Worm (Caenorhabditis elegans) whole organism, L4 larva: Measurements from ENCODE around the gene str-23.

Source experiments
- F10B5.3 ChIP-seq: sonication (generic microtip); optimal IDR thresholded peaks from 2 replicates; lab custom pipeline; 2016; ENCODE audit warnings: mild to moderate bottlenecking, missing genetic modification characterization, missing compliant biosample characterization
- F37D6.2 ChIP-seq: sonication (generic microtip); optimal IDR thresholded peaks from 2 replicates; lab custom pipeline; 2016; ENCODE audit warnings: mild to moderate bottlenecking, missing genetic modification characterization, missing compliant biosample characterization
- F44E2.7 ChIP-seq: fragments of 200-800 bp; sonication (Bioruptor generic); IDR thresholded peaks from 2 replicates; pipeline ENCODE4 v2.1.2; 2022; ENCODE audit warnings: missing genetic modification characterization, missing compliant biosample characterization
- T20F7.1 ChIP-seq: fragments of 200-800 bp; sonication (Bioruptor generic); optimal IDR thresholded peaks from 2 replicates; lab custom pipeline; 2018; ENCODE audit warnings: mild to moderate bottlenecking, missing genetic modification characterization, missing compliant biosample characterization
- T26A8.4 ChIP-seq: fragments of 200-800 bp; sonication (Bioruptor generic); IDR thresholded peaks from 2 replicates; pipeline ENCODE4 v1.3.6; 2022; ENCODE audit warnings: missing genetic modification characterization, missing compliant biosample characterization
- Y48G9A.11 ChIP-seq: fragments of 200-800 bp; sonication (Bioruptor generic); IDR thresholded peaks from 2 replicates; pipeline ENCODE4 v1.3.6; 2022; ENCODE audit warnings: missing genetic modification reagents, missing genetic modification characterization, missing compliant biosample characterization
- Y5F2A.4 ChIP-seq: fragments of 200-800 bp; sonication (Bioruptor generic); optimal IDR thresholded peaks from 2 replicates; lab custom pipeline; 2018; ENCODE audit warnings: mild to moderate bottlenecking, missing genetic modification characterization, missing compliant biosample characterization
- aly-2 ChIP-seq: sonication (generic microtip); optimal IDR thresholded peaks from 2 replicates; lab custom pipeline; 2018; ENCODE audit warnings: missing biosample characterization, missing genetic modification characterization
- ama-1 ChIP-seq: fragments of 150-350 bp; optimal IDR thresholded peaks from 2 replicates; lab custom pipeline; 2014; ENCODE audit warnings: inconsistent platforms, mixed read lengths
- ceh-20 ChIP-seq: fragments of 200-800 bp; sonication (Bioruptor generic); IDR thresholded peaks from 2 replicates; pipeline ENCODE4 v1.3.6; 2022; ENCODE audit warnings: missing genetic modification reagents, missing genetic modification characterization, missing compliant biosample characterization
- ceh-62 ChIP-seq: sonication (generic microtip); optimal IDR thresholded peaks from 2 replicates; lab custom pipeline; 2017; ENCODE audit warnings: missing biosample characterization, missing genetic modification characterization
- ceh-82 ChIP-seq: sonication (generic microtip); optimal IDR thresholded peaks from 2 replicates; lab custom pipeline; 2017; ENCODE audit warnings: missing biosample characterization, missing genetic modification characterization
- ctbp-1 ChIP-seq: fragments of 200-800 bp; sonication (Bioruptor generic); IDR thresholded peaks from 2 replicates; pipeline ENCODE4 v1.3.6; 2022; ENCODE audit warnings: missing genetic modification reagents, missing genetic modification characterization, missing compliant biosample characterization
- daf-12 ChIP-seq: fragments of 150-350 bp; optimal IDR thresholded peaks from 2 replicates; lab custom pipeline; 2014; ENCODE audit warnings: missing biosample characterization, missing genetic modification reagents, missing genetic modification characterization
- daf-19 ChIP-seq: fragments of 200-800 bp; sonication (Bioruptor generic); conservative IDR thresholded peaks from 2 replicates; pipeline ENCODE4 v1.3.6; 2022; ENCODE audit warnings: missing genetic modification characterization, missing compliant biosample characterization
- dmd-6 ChIP-seq: fragments of 200-800 bp; sonication (Bioruptor generic); IDR thresholded peaks from 2 replicates; pipeline ENCODE4 v1.3.6; 2022; ENCODE audit warnings: missing genetic modification reagents, missing genetic modification characterization, missing compliant biosample characterization
- dmd-8 ChIP-seq: fragments of 200-800 bp; sonication (Bioruptor generic); IDR thresholded peaks from 2 replicates; pipeline ENCODE4 v1.3.6; 2022; ENCODE audit warnings: missing genetic modification characterization, missing compliant biosample characterization
- dmd-9 ChIP-seq: fragments of 200-800 bp; sonication (Bioruptor generic); IDR thresholded peaks from 2 replicates; pipeline ENCODE4 v1.3.6; 2022; ENCODE audit warnings: missing genetic modification reagents, missing genetic modification characterization, missing compliant biosample characterization
- dpl-1 ChIP-seq: fragments of 150-350 bp; optimal IDR thresholded peaks from 2 replicates; lab custom pipeline; 2014; ENCODE audit warnings: missing biosample characterization, missing genetic modification reagents, missing genetic modification characterization
- dve-1 ChIP-seq: sonication (generic microtip); optimal IDR thresholded peaks from 2 replicates; lab custom pipeline; 2017; ENCODE audit warnings: antibody characterized with exemption, mild to moderate bottlenecking, missing genetic modification characterization, missing compliant biosample characterization; ENCODE audit not compliant: insufficient read depth
- egl-43 ChIP-seq: fragments of 200-800 bp; sonication (Bioruptor generic); IDR thresholded peaks from 2 replicates; pipeline ENCODE4 v1.3.6; 2022; ENCODE audit warnings: missing genetic modification reagents, missing genetic modification characterization, missing compliant biosample characterization
- fos-1 ChIP-seq: fragments of 150-350 bp; optimal IDR thresholded peaks from 2 replicates; lab custom pipeline; 2014; ENCODE audit warnings: missing biosample characterization, missing genetic modification characterization
- gei-8 ChIP-seq: fragments of 200-800 bp; sonication (Bioruptor generic); optimal IDR thresholded peaks from 2 replicates; lab custom pipeline; 2018; ENCODE audit warnings: mild to moderate bottlenecking, missing genetic modification characterization, missing compliant biosample characterization
- hif-1 ChIP-seq, 2 experiments: sonication (generic microtip); optimal IDR thresholded peaks; 2 replicates each; lab custom pipeline; 2016 to 2017; ENCODE audit warnings: missing compliant biosample characterization in 2 of 2, missing genetic modification characterization in 2 of 2, missing genetic modification reagents in 2 of 2, missing genotype in 2 of 2, mild to moderate bottlenecking in 1 of 2
- hlh-11 ChIP-seq: fragments of 200-800 bp; sonication (Bioruptor generic); optimal IDR thresholded peaks from 2 replicates; lab custom pipeline; 2018; ENCODE audit warnings: mild to moderate bottlenecking, missing genetic modification characterization, missing compliant biosample characterization
- lin-1 ChIP-seq: fragments of 200-800 bp; sonication (Bioruptor generic); IDR thresholded peaks from 2 replicates; pipeline ENCODE4 v1.3.6; 2022; ENCODE audit warnings: missing genetic modification reagents, missing genetic modification characterization, missing compliant biosample characterization
- lin-13 ChIP-seq: fragments of 150-350 bp; optimal IDR thresholded peaks from 2 replicates; lab custom pipeline; 2014; ENCODE audit warnings: missing biosample characterization, missing genetic modification reagents, missing genetic modification characterization
- lin-15B ChIP-seq: fragments of 150-350 bp; sonication (generic microtip); optimal IDR thresholded peaks from 3 replicates; lab custom pipeline; 2014; ENCODE audit warnings: missing biosample characterization, missing genetic modification characterization
- lin-38 ChIP-seq: fragments of 200-800 bp; sonication (Bioruptor generic); IDR thresholded peaks from 2 replicates; pipeline ENCODE4 v1.3.6; 2022; ENCODE audit warnings: missing genetic modification reagents, missing genetic modification characterization, missing compliant biosample characterization
- lin-39 ChIP-seq: fragments of 150-350 bp; optimal IDR thresholded peaks from 2 replicates; lab custom pipeline; 2014; ENCODE audit warnings: missing biosample characterization, missing genetic modification reagents, missing genetic modification characterization
- lsy-2 ChIP-seq, 2 experiments: fragments of 150-350 bp in 1 of 2; sonication (generic microtip) in 1 of 2; optimal IDR thresholded peaks; 2 replicates each; lab custom pipeline; 2014 to 2017; ENCODE audit warnings: missing biosample characterization in 2 of 2, missing genetic modification characterization in 2 of 2
- madf-9 ChIP-seq: fragments of 200-800 bp; sonication (Bioruptor generic); conservative IDR thresholded peaks from 2 replicates; pipeline ENCODE4 v1.3.6; 2022; ENCODE audit warnings: missing genetic modification reagents, missing genetic modification characterization, missing compliant biosample characterization
- mdl-1 ChIP-seq, 2 experiments: fragments of 150-350 bp in 1 of 2; sonication (generic microtip) in 1 of 2; optimal IDR thresholded peaks; 2 replicates each; lab custom pipeline; 2014 to 2017; ENCODE audit warnings: missing biosample characterization in 2 of 2, missing genetic modification characterization in 2 of 2
- mes-2 ChIP-seq: sonication (generic microtip); optimal IDR thresholded peaks from 2 replicates; lab custom pipeline; 2016; ENCODE audit warnings: missing genotype, mild to moderate bottlenecking, missing genetic modification characterization, missing compliant biosample characterization; ENCODE audit not compliant: poor library complexity, severe bottlenecking
- mxl-3 ChIP-seq: fragments of 200-800 bp; sonication (Bioruptor generic); optimal IDR thresholded peaks from 2 replicates; lab custom pipeline; 2018; ENCODE audit warnings: mild to moderate bottlenecking, missing genetic modification characterization, missing compliant biosample characterization
- nhr-10 ChIP-seq: fragments of 150-350 bp; optimal IDR thresholded peaks from 2 replicates; lab custom pipeline; 2014; ENCODE audit warnings: missing biosample characterization, missing genetic modification characterization
- nhr-28 ChIP-seq: fragments of 150-350 bp; optimal IDR thresholded peaks from 2 replicates; lab custom pipeline; 2014; ENCODE audit warnings: missing biosample characterization, missing genetic modification characterization
- nhr-77 ChIP-seq: fragments of 150-350 bp; optimal IDR thresholded peaks from 2 replicates; lab custom pipeline; 2014; ENCODE audit warnings: missing biosample characterization, missing genetic modification characterization
- php-3 ChIP-seq: fragments of 200-800 bp; sonication (Bioruptor generic); IDR thresholded peaks from 2 replicates; pipeline ENCODE4 v1.3.6; 2022; ENCODE audit warnings: missing genetic modification reagents, missing genetic modification characterization, missing compliant biosample characterization
- pqm-1 ChIP-seq: sonication (generic microtip); optimal IDR thresholded peaks from 2 replicates; lab custom pipeline; 2017; ENCODE audit warnings: missing biosample characterization, missing genetic modification characterization
- rbr-2 ChIP-seq: sonication (generic microtip); optimal IDR thresholded peaks from 2 replicates; lab custom pipeline; 2016; ENCODE audit warnings: missing genotype, missing genetic modification characterization, missing compliant biosample characterization
- saeg-2 ChIP-seq: fragments of 200-800 bp; sonication (Bioruptor generic); IDR thresholded peaks from 2 replicates; pipeline ENCODE4 v1.3.6; 2022; ENCODE audit warnings: missing genetic modification reagents, missing genetic modification characterization, missing compliant biosample characterization
- sdz-12 ChIP-seq: fragments of 200-800 bp; sonication (Bioruptor generic); optimal IDR thresholded peaks from 2 replicates; lab custom pipeline; 2018; ENCODE audit warnings: mild to moderate bottlenecking, missing genetic modification characterization, missing compliant biosample characterization
- snpc-1.2 ChIP-seq: fragments of 200-800 bp; sonication (Bioruptor generic); IDR thresholded peaks from 2 replicates; pipeline ENCODE4 v1.3.6; 2022; ENCODE audit warnings: missing genetic modification reagents, missing genetic modification characterization, missing compliant biosample characterization
- snpc-4 ChIP-seq: fragments of 150-350 bp; optimal IDR thresholded peaks from 2 replicates; lab custom pipeline; 2014; ENCODE audit warnings: missing biosample characterization, missing genetic modification characterization
- spr-1 ChIP-seq: sonication (generic microtip); optimal IDR thresholded peaks from 2 replicates; lab custom pipeline; 2016; ENCODE audit warnings: mild to moderate bottlenecking, missing genetic modification characterization, missing compliant biosample characterization
- unc-130 ChIP-seq: sonication (generic microtip); optimal IDR thresholded peaks from 2 replicates; lab custom pipeline; 2016; ENCODE audit warnings: missing genetic modification reagents, missing genetic modification characterization, missing compliant biosample characterization
- unc-39 ChIP-seq: sonication (generic microtip); optimal IDR thresholded peaks from 2 replicates; lab custom pipeline; 2017; ENCODE audit warnings: missing biosample characterization, missing genetic modification characterization
- unc-62 ChIP-seq, 3 experiments: fragments of 150-350 bp in 1 of 3; sonication (generic microtip); optimal IDR thresholded peaks in 2 of 3; peaks in 1 of 3; 1 replicate in 1 of 3; 2 replicates in 2 of 3; lab custom pipeline; 2014 to 2017; ENCODE audit warnings: missing biosample characterization in 3 of 3, missing genetic modification characterization in 3 of 3, missing genetic modification reagents in 3 of 3, missing genotype in 1 of 3
- ztf-11 ChIP-seq: fragments of 150-350 bp; optimal IDR thresholded peaks from 2 replicates; lab custom pipeline; 2014; ENCODE audit warnings: missing biosample characterization, missing genetic modification characterization
- ztf-7 ChIP-seq: fragments of 150-350 bp; optimal IDR thresholded peaks from 2 replicates; lab custom pipeline; 2014; ENCODE audit warnings: missing biosample characterization, missing genetic modification characterization

The str-23 gene

DNA sequence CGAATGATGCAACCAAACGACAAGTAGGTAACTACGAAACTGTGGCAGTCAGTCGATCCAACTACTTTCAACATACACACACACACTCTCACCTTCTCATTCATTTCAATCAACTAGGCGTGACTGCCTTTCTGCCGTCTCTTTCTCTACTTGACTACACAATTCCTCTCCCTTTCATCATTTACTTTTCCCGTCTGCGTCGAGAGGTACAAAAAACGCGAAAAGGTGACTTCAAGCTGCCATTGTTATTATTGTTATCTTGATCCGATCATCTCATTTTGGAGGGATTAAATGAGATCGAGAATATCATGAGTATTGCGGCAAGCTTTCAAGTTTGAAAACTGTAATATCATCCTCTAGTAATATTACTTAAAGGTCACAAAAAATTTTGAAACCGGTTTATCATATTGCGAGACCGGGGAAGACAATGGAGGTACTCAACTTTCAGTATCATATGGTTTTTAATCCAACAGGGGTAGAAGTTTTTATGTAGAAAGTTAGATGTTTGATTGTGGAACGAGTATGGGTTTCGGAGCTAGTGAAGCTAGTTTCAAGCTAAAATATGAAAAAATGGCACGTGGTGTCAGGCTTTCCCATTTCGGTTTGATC lies 19.5 kb downstream of the str-23 start:
- TF ChIP-seq T20F7.1 (GFP tag; lab: Kevin White, UChicago): peak; percentile 38
- no peak for TF ChIP-seq sdz-12
- TF ChIP-seq unc-62 (GFP tag; optimal IDR thresholded peaks at IDR 0.05 in 1 of 2; lab: Kevin White, UChicago): no peak
- TF ChIP-seq unc-62 (tag; optimal IDR thresholded peaks at IDR 0.05; lab: Kevin White, UChicago): no peak
- peak; percentile 55 for TF ChIP-seq dmd-6 (GFP tag; lab: Robert Waterston, UW)
- no peak for TF ChIP-seq nhr-10 (tag; lab: Kevin White, UChicago)
- no peak for TF ChIP-seq T26A8.4 (GFP tag; lab: Robert Waterston, UW)
- no peak for TF ChIP-seq lin-15B
- peak in 1 of 2 experiments; percentile 26 for TF ChIP-seq hif-1 (tag; optimal IDR thresholded peaks at IDR 0.05; lab: Kevin White, UChicago)
- peak in 1 of 2 experiments; percentile 36 for TF ChIP-seq mdl-1 (tag; optimal IDR thresholded peaks at IDR 0.05; lab: Kevin White, UChicago)
- TF ChIP-seq lsy-2 (tag; optimal IDR thresholded peaks at IDR 0.05; lab: Kevin White, UChicago): peak in 1 of 2 experiments; percentile 42
- no peak for TF ChIP-seq dmd-9
- no peak for TF ChIP-seq Y5F2A.4 (GFP tag; lab: Kevin White, UChicago)
- no peak for TF ChIP-seq snpc-4 (tag; lab: Kevin White, UChicago)
- TF ChIP-seq daf-12: no peak
- TF ChIP-seq ceh-82 (tag; lab: Kevin White, UChicago): no peak
- no peak for TF ChIP-seq saeg-2 (GFP tag; lab: Robert Waterston, UW)
- TF ChIP-seq snpc-1.2 (GFP tag; lab: Robert Waterston, UW): no peak
- TF ChIP-seq pqm-1 (tag; lab: Kevin White, UChicago): peak; percentile 1
- TF ChIP-seq aly-2 (tag; lab: Kevin White, UChicago): no peak
- no peak for TF ChIP-seq lin-13 (GFP tag; lab: Kevin White, UChicago)
- no peak for TF ChIP-seq ceh-20 (GFP tag; lab: Robert Waterston, UW)
- TF ChIP-seq F10B5.3: no peak
- TF ChIP-seq unc-39: no peak
- no peak for TF ChIP-seq ama-1 (lab: Kevin White, UChicago)
- peak; percentile 44 for TF ChIP-seq nhr-77 (tag; lab: Kevin White, UChicago)
- no peak for TF ChIP-seq rbr-2
- TF ChIP-seq gei-8 (GFP tag; lab: Kevin White, UChicago): no peak
- TF ChIP-seq spr-1 (tag; lab: Kevin White, UChicago): no peak
- TF ChIP-seq ceh-62 (tag; lab: Kevin White, UChicago): no peak
- TF ChIP-seq nhr-28 (tag; lab: Kevin White, UChicago): peak; percentile 96
- TF ChIP-seq lin-38 (GFP tag; lab: Robert Waterston, UW): no peak
- peak; percentile 92 for TF ChIP-seq dve-1 (tag; lab: Kevin White, UChicago)
- TF ChIP-seq dpl-1 (GFP tag; lab: Kevin White, UChicago): no peak
- TF ChIP-seq ztf-11 (tag; lab: Kevin White, UChicago): no peak
- TF ChIP-seq php-3 (GFP tag; lab: Robert Waterston, UW): no peak
- TF ChIP-seq mxl-3 (GFP tag; lab: Kevin White, UChicago): peak; percentile 44
- no peak for TF ChIP-seq ztf-7 (tag; lab: Kevin White, UChicago)
- no peak for TF ChIP-seq lin-39 (tag; lab: Kevin White, UChicago)
- peak; percentile 71 for TF ChIP-seq hlh-11
- no peak for TF ChIP-seq Y48G9A.11 (GFP tag; lab: Robert Waterston, UW)
- no peak for TF ChIP-seq lin-1
- no peak for TF ChIP-seq F44E2.7 (GFP tag; lab: Robert Waterston, UW)
- TF ChIP-seq mes-2 (tag; lab: Kevin White, UChicago): peak; percentile 42
- TF ChIP-seq egl-43 (GFP tag; lab: Robert Waterston, UW): 0 out of 2 replicates have a peak, but pooled peaks have one; percentile 35
- no peak for TF ChIP-seq daf-19
- TF ChIP-seq madf-9 (GFP tag; lab: Robert Waterston, UW): no peak
- 0 out of 2 replicates have a peak, but pooled peaks have one; percentile 40 for TF ChIP-seq ctbp-1 (GFP tag; lab: Robert Waterston, UW)
- TF ChIP-seq dmd-8 (GFP tag; lab: Robert Waterston, UW): no peak
- TF ChIP-seq fos-1: no peak
- no peak for TF ChIP-seq unc-130 (GFP tag; lab: Kevin White, UChicago)
- no peak for TF ChIP-seq F37D6.2
